Worm (Caenorhabditis elegans): ENCODE data around the gene F07E5.12.

Gene F07E5.12

ce11 chrII:2081257-2081656, 13.5 kb downstream of the F07E5.12 start, which contains the start of gene T16A1.4:
Gene T16A1.4, plus strand, starts transcription at chrII:2081557.
- TF ChIP-seq madf-9 (GFP tag; conservative IDR thresholded peaks at IDR 0.05) (no peak), lsy-2 (tag; optimal IDR thresholded peaks at IDR 0.05) (no peak)

ce11 chrII:2083726-2084179, 16.0 kb downstream of the F07E5.12 start, which contains the start of the genes T16A1.5 and fbxc-49:
Gene T16A1.5, minus strand, starts transcription at chrII:2083826.
Gene fbxc-49, plus strand, starts transcription at chrII:2084129.
- no peak for TF ChIP-seq mes-2 (tag; optimal IDR thresholded peaks at IDR 0.05; ENCODE audit: poor library complexity, severe bottlenecking)
- TF ChIP-seq hif-1 (tag; optimal IDR thresholded peaks at IDR 0.05): no peak
- peak; percentile 74 for TF ChIP-seq aha-1 (tag)
- no peak for TF ChIP-seq F49E8.2 (tag; optimal IDR thresholded peaks at IDR 0.05; ENCODE audit: borderline replicate concordance)
- TF ChIP-seq skn-1 (tag; optimal IDR thresholded peaks at IDR 0.05): no peak
- no peak for TF ChIP-seq unc-130 (GFP tag; optimal IDR thresholded peaks at IDR 0.05)
- no peak for TF ChIP-seq fkh-10 (GFP tag; optimal IDR thresholded peaks at IDR 0.05)
- TF ChIP-seq ceh-28 (tag; optimal IDR thresholded peaks at IDR 0.05): no peak
- TF ChIP-seq nhr-42 (GFP tag; IDR thresholded peaks at IDR 0.05): no peak
- no peak for TF ChIP-seq mdl-1 (tag; optimal IDR thresholded peaks at IDR 0.05)
- peak; percentile 37; the same call in 1 of the 2 replicates for TF ChIP-seq ZK337.2 (GFP tag; IDR thresholded peaks at IDR 0.05)
- no peak for TF ChIP-seq nhr-48 (tag; optimal IDR thresholded peaks at IDR 0.05)

- TF ChIP-seq set-16 (GFP tag; IDR thresholded peaks at IDR 0.05): peak; percentile 56; the same call in 1 of the 2 replicates
- TF ChIP-seq ZK546.5 (tag; optimal IDR thresholded peaks at IDR 0.05): no peak
- no peak for TF ChIP-seq php-3 (GFP tag; IDR thresholded peaks at IDR 0.05)
- TF ChIP-seq Y48G9A.11 (GFP tag; IDR thresholded peaks at IDR 0.05): no peak
- no peak for TF ChIP-seq lin-13 (GFP tag; optimal IDR thresholded peaks at IDR 0.05)
Observed at ce11 chrII:2087206-2087605, 19.4 kb downstream of the F07E5.12 start.

ce11 chrII:2090605-2091004, 22.8 kb downstream of the F07E5.12 start, which contains the start of gene trpl-5:
Gene trpl-5, minus strand, starts transcription at chrII:2090636.
- TF ChIP-seq duxl-1 (tag; optimal IDR thresholded peaks at IDR 0.05; ENCODE audit: poor library complexity) (no peak), egl-27 (tag; optimal IDR thresholded peaks at IDR 0.05) (no peak), php-3 (GFP tag; IDR thresholded peaks at IDR 0.05) (peak; percentile 44; the same call in 1 of the 2 replicates), nhr-6 (tag; optimal IDR thresholded peaks at IDR 0.05) (no peak), lin-1 (GFP tag; IDR thresholded peaks at IDR 0.05) (peak; percentile 72; the same call in 1 of the 2 replicates), unc-62 (GFP tag; optimal IDR thresholded peaks at IDR 0.05 in 1 of 2) (no peak), unc-62 (tag; optimal IDR thresholded peaks at IDR 0.05) (no peak), unc-39 (tag; optimal IDR thresholded peaks at IDR 0.05) (no peak), madf-9 (GFP tag; conservative IDR thresholded peaks at IDR 0.05) (no peak), dmd-6 (GFP tag; IDR thresholded peaks at IDR 0.05) (peak; percentile 70), nhr-77 (tag; optimal IDR thresholded peaks at IDR 0.05) (peak; percentile 65), hlh-11 (tag; optimal IDR thresholded peaks at IDR 0.05) (peak; percentile 43), jun-1 (tag; optimal IDR thresholded peaks at IDR 0.05) (no peak), nhr-28 (tag; optimal IDR thresholded peaks at IDR 0.05) (peak; percentile 82), daf-19 (GFP tag; conservative IDR thresholded peaks at IDR 0.05) (no peak), hlh-30 (tag; optimal IDR thresholded peaks at IDR 0.05; ENCODE audit: insufficient read depth) (no peak), pqm-1 (tag; optimal IDR thresholded peaks at IDR 0.05) (peak; percentile 99), ces-1 (GFP tag; optimal IDR thresholded peaks at IDR 0.05) (no peak), daf-8 (GFP tag; IDR thresholded peaks at IDR 0.05) (no peak), F44E2.7 (GFP tag; IDR thresholded peaks at IDR 0.05) (no peak), egl-43 (GFP tag; IDR thresholded peaks at IDR 0.05) (no peak), cey-2 (tag; optimal IDR thresholded peaks at IDR 0.05; ENCODE audit: borderline replicate concordance, insufficient read depth) (no peak), arid-1 (GFP tag; conservative IDR thresholded peaks at IDR 0.05) (no peak), sdz-12 (GFP tag; optimal IDR thresholded peaks at IDR 0.05) (no peak), nhr-237 (tag; optimal IDR thresholded peaks at IDR 0.05) (no peak), nhr-25 (tag; optimal IDR thresholded peaks at IDR 0.05; ENCODE audit: borderline replicate concordance, insufficient read depth) (no peak), ZK546.5 (tag; optimal IDR thresholded peaks at IDR 0.05) (no peak), F49E8.2 (tag; optimal IDR thresholded peaks at IDR 0.05; ENCODE audit: borderline replicate concordance) (no peak)
